Worm (Caenorhabditis elegans): ENCODE measurements around the gene svh-1.

svh-1 gene

ce11 chrIV:8170264-8170663 lies 36.1 kb upstream of the svh-1 start (continued):
- TF ChIP-seq gei-8 (GFP tag; optimal IDR thresholded peaks at IDR 0.05) (no peak), rbr-2 (tag; optimal IDR thresholded peaks at IDR 0.05) (no peak), mdl-1 (tag; optimal IDR thresholded peaks at IDR 0.05) (peak in 1 of 2 experiments; percentile 48), madf-5 (GFP tag; IDR thresholded peaks at IDR 0.05) (no peak), dmd-8 (GFP tag; IDR thresholded peaks at IDR 0.05) (no peak), nhr-76 (tag; optimal IDR thresholded peaks at IDR 0.05) (no peak), hmg-1.1 (GFP tag; IDR thresholded peaks at IDR 0.05) (0 out of 2 replicates have a peak, but pooled peaks have one; percentile 7), tra-1 (GFP tag; IDR thresholded peaks at IDR 0.05) (no peak), nhr-6 (tag; optimal IDR thresholded peaks at IDR 0.05) (peak; percentile 3), cey-2 (tag; optimal IDR thresholded peaks at IDR 0.05; ENCODE audit: borderline replicate concordance, insufficient read depth) (no peak), ceh-20 (GFP tag; IDR thresholded peaks at IDR 0.05) (no peak), lin-15B (tag; optimal IDR thresholded peaks at IDR 0.05) (no peak), saeg-2 (GFP tag; IDR thresholded peaks at IDR 0.05) (no peak), attf-4 (tag; optimal IDR thresholded peaks at IDR 0.05) (no peak), nhr-237 (tag; optimal IDR thresholded peaks at IDR 0.05) (no peak), nhr-111 (GFP tag; optimal IDR thresholded peaks at IDR 0.05) (no peak), egl-27 (tag; optimal IDR thresholded peaks at IDR 0.05) (no peak), dve-1 (tag; optimal IDR thresholded peaks at IDR 0.05; ENCODE audit: insufficient read depth) (peak; percentile 32), F26F4.8 (GFP tag; conservative IDR thresholded peaks at IDR 0.05) (no peak), nhr-48 (tag; optimal IDR thresholded peaks at IDR 0.05) (no peak), set-16 (GFP tag; IDR thresholded peaks at IDR 0.05) (no peak), zip-2 (tag; optimal IDR thresholded peaks at IDR 0.05) (no peak), spr-1 (tag; optimal IDR thresholded peaks at IDR 0.05) (no peak), Y48G9A.11 (GFP tag; IDR thresholded peaks at IDR 0.05) (no peak), nhr-25 (tag; optimal IDR thresholded peaks at IDR 0.05; ENCODE audit: borderline replicate concordance, insufficient read depth) (peak; percentile 5), ZK546.5 (tag; optimal IDR thresholded peaks at IDR 0.05) (no peak), Y105C5A.15 (GFP tag; IDR thresholded peaks at IDR 0.05) (no peak), ceh-32 (tag; optimal IDR thresholded peaks at IDR 0.05; ENCODE audit: poor library complexity) (no peak), unc-130 (GFP tag; optimal IDR thresholded peaks at IDR 0.05) (no peak)

DNA sequence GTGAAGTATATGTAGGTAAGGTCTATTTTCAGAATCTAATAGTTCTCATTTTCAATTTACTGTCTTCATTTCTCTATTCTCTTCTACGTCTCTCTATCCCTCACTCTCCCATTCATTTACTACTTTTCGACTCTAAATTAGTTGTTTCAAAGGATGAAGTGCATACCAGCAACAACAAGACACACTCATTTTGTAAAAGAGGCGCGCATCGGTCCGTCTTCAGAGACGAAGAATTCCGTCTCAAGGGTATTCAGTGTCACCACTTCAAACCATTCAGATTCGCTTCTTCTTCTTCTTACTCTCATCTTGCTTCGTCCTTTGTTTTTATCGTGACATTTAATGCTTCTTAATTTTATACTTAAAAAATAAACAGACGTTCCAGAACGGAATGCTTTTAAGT lies 35.0 kb upstream of the svh-1 start:
- TF ChIP-seq F49E8.2 (tag; optimal IDR thresholded peaks at IDR 0.05; ENCODE audit: borderline replicate concordance) (no peak), ceh-28 (tag; optimal IDR thresholded peaks at IDR 0.05) (no peak), unc-62 (GFP tag; optimal IDR thresholded peaks at IDR 0.05 in 1 of 2) (no peak), unc-62 (tag; optimal IDR thresholded peaks at IDR 0.05) (no peak), duxl-1 (tag; optimal IDR thresholded peaks at IDR 0.05; ENCODE audit: poor library complexity) (no peak), dmd-8 (GFP tag; IDR thresholded peaks at IDR 0.05) (no peak), F26F4.8 (GFP tag; conservative IDR thresholded peaks at IDR 0.05) (no peak), F10B5.3 (tag; optimal IDR thresholded peaks at IDR 0.05) (no peak), nhr-102 (tag; optimal IDR thresholded peaks at IDR 0.05) (no peak), nhr-42 (GFP tag; IDR thresholded peaks at IDR 0.05) (no peak), tra-1 (GFP tag; IDR thresholded peaks at IDR 0.05) (no peak), zip-2 (tag; optimal IDR thresholded peaks at IDR 0.05) (no peak)

- no peak for TF ChIP-seq ceh-62 (tag; optimal IDR thresholded peaks at IDR 0.05)
- TF ChIP-seq unc-62 (GFP tag; optimal IDR thresholded peaks at IDR 0.05 in 1 of 2): peak in 1 of 2 experiments; percentile 13
- TF ChIP-seq unc-62 (tag; optimal IDR thresholded peaks at IDR 0.05): no peak
- no peak for TF ChIP-seq hif-1 (tag; optimal IDR thresholded peaks at IDR 0.05)
- TF ChIP-seq nhr-10 (tag; optimal IDR thresholded peaks at IDR 0.05): no peak
Observed at ce11 chrIV:8173610-8174009, 32.8 kb upstream of the svh-1 start.

Measured in whole organism, L4 larva.